Worm (Caenorhabditis elegans): Measurements from ENCODE around the gene wdr-5.3.

The wdr-5.3 gene

ce11 chrV:10736756-10737155, at the start of gene wdr-5.3, which contains the start of gene mre-11 (continued):
- TF ChIP-seq F37B4.10 (GFP tag; IDR thresholded peaks at IDR 0.05) (no peak), F55B11.4 (tag; optimal IDR thresholded peaks at IDR 0.05; ENCODE audit: borderline replicate concordance, insufficient read depth) (no peak), F52B5.7 (tag; optimal IDR thresholded peaks at IDR 0.05) (no peak), zim-3 (tag; optimal IDR thresholded peaks at IDR 0.05) (no peak), hsf-1 (GFP tag; IDR thresholded peaks at IDR 0.05) (0 out of 2 replicates have a peak, but pooled peaks have one; percentile 51), T26A5.8 (tag; optimal IDR thresholded peaks at IDR 0.05) (no peak), dpl-1 (GFP tag; optimal IDR thresholded peaks at IDR 0.05) (peak; percentile 58), nfyb-1 (GFP tag; IDR thresholded peaks at IDR 0.05) (no peak), efl-1 (GFP tag; optimal IDR thresholded peaks at IDR 0.05) (peak; percentile 85), bed-1 (GFP tag; IDR thresholded peaks at IDR 0.05) (no peak), C17E4.6 (GFP tag; IDR thresholded peaks at IDR 0.05) (no peak), dpff-1 (tag; optimal IDR thresholded peaks at IDR 0.05) (no peak), Y53F4B.3 (GFP tag; IDR thresholded peaks at IDR 0.05) (no peak), madf-3 (GFP tag; IDR thresholded peaks at IDR 0.05) (no peak), B0019.2 (GFP tag; conservative IDR thresholded peaks at IDR 0.05) (no peak), B0035.1 (tag; optimal IDR thresholded peaks at IDR 0.05) (no peak), F49E8.2 (tag; optimal IDR thresholded peaks at IDR 0.05; ENCODE audit: insufficient read depth) (peak; percentile 17), Y67H2A.10 (GFP tag; conservative IDR thresholded peaks at IDR 0.05) (no peak), nhr-27 (tag; optimal IDR thresholded peaks at IDR 0.05) (no peak), lin-40 (tag; optimal IDR thresholded peaks at IDR 0.05) (no peak), die-1 (tag; optimal IDR thresholded peaks at IDR 0.05) (no peak), nhr-80 (tag; optimal IDR thresholded peaks at IDR 0.05) (no peak), nfya-2 (GFP tag; IDR thresholded peaks at IDR 0.05) (no peak), ekl-4 (GFP tag; IDR thresholded peaks at IDR 0.05) (peak; percentile 46; the same call in 1 of the 2 replicates), atf-7 (tag; optimal IDR thresholded peaks at IDR 0.05) (no peak), ccch-3 (GFP tag; optimal IDR thresholded peaks at IDR 0.05) (no peak), ceh-40 (GFP tag; IDR thresholded peaks at IDR 0.05) (no peak), ztf-6 (GFP tag; IDR thresholded peaks at IDR 0.05) (peak; percentile 51; the same call in 1 of the 2 replicates), tlf-1 (GFP tag; optimal IDR thresholded peaks at IDR 0.05) (peak; percentile 14), F57C9.4 (tag; optimal IDR thresholded peaks at IDR 0.05) (no peak), unc-62 (GFP tag; optimal IDR thresholded peaks at IDR 0.05) (no peak), snpc-4 (GFP tag; optimal IDR thresholded peaks at IDR 0.05) (no peak), snpc-4 (tag; optimal IDR thresholded peaks at IDR 0.05) (peak in 1 of 4 experiments; percentile 44), sea-2 (GFP tag; IDR thresholded peaks at IDR 0.05) (no peak), ceh-100 (GFP tag; IDR thresholded peaks at IDR 0.05) (peak; percentile 38; the same call in 1 of the 2 replicates), chd-7 (tag; optimal IDR thresholded peaks at IDR 0.05) (no peak), C06A6.2 (GFP tag; conservative IDR thresholded peaks at IDR 0.05) (no peak), aptf-3 (GFP tag; IDR thresholded peaks at IDR 0.05) (no peak), F10E7.11 (tag; optimal IDR thresholded peaks at IDR 0.05) (no peak), hlh-12 (tag; optimal IDR thresholded peaks at IDR 0.05) (no peak), madf-8 (GFP tag; conservative IDR thresholded peaks at IDR 0.05) (peak; percentile 65), F23B12.7 (tag; optimal IDR thresholded peaks at IDR 0.05; ENCODE audit: insufficient read depth) (no peak), ceh-58 (GFP tag; IDR thresholded peaks at IDR 0.05) (no peak), let-526 (GFP tag; IDR thresholded peaks at IDR 0.05) (no peak), nfya-1 (tag; optimal IDR thresholded peaks at IDR 0.05; ENCODE audit: borderline replicate concordance, insufficient read depth) (no peak), snpc-1.3 (tag; optimal IDR thresholded peaks at IDR 0.05; ENCODE audit: insufficient read depth) (peak; percentile 14), attf-5 (GFP tag; optimal IDR thresholded peaks at IDR 0.05) (peak; percentile 3), Y53G8AR.9 (GFP tag; conservative IDR thresholded peaks at IDR 0.05) (no peak), mcd-1 (GFP tag; IDR thresholded peaks at IDR 0.05) (peak; percentile 48; the same call in 1 of the 2 replicates), egrh-3 (GFP tag; IDR thresholded peaks at IDR 0.05) (no peak)
